Worm (Caenorhabditis elegans) whole organism, L3 larva: ENCODE results near the gene ZK1320.13.

Experiments used
- elt-1 ChIP-seq: fragments of 150-350 bp; optimal IDR thresholded peaks from 2 replicates; lab custom pipeline; 2014; ENCODE audit warnings: missing biosample characterization, missing genetic modification characterization
- eor-1 ChIP-seq, 2 experiments: fragments of 150-350 bp; optimal IDR thresholded peaks; 2 replicates each; lab custom pipeline; 2014 to 2018; ENCODE audit warnings: missing biosample characterization in 2 of 2, missing genetic modification characterization in 2 of 2
- lin-39 ChIP-seq: fragments of 150-350 bp; optimal IDR thresholded peaks from 2 replicates; lab custom pipeline; 2018; ENCODE audit warnings: missing biosample characterization, missing genetic modification reagents, missing genetic modification characterization
- nhr-76 ChIP-seq: fragments of 150-350 bp; sonication (generic microtip); optimal IDR thresholded peaks from 5 replicates; lab custom pipeline; 2014; ENCODE audit warnings: missing biosample characterization, missing genetic modification characterization

ce11 chrII:9690067-9690632 lies 9.6 kb downstream of the ZK1320.13 start:
- TF ChIP-seq elt-1 (no peak), lin-39 (tag; lab: Kevin White, UChicago) (no peak), nhr-76 (no peak), eor-1 (tag; optimal IDR thresholded peaks at IDR 0.05; lab: Kevin White, UChicago) (no peak)
